Worm (Caenorhabditis elegans) whole organism, L3 larva: Measurements from ENCODE around the gene F02C12.1.
A peak's percentile ranks its signal among the peaks of the same experiment; 100 is the strongest.

Experiments
- R02D3.7 ChIP-seq: fragments of 150-350 bp; optimal IDR thresholded peaks from 2 replicates; lab custom pipeline; 2014; ENCODE audit warnings: missing biosample characterization, missing genetic modification characterization
- aly-2 ChIP-seq: fragments of 150-350 bp; optimal IDR thresholded peaks from 2 replicates; lab custom pipeline; 2014; ENCODE audit warnings: missing biosample characterization, missing genetic modification characterization
- elt-1 ChIP-seq: fragments of 150-350 bp; optimal IDR thresholded peaks from 2 replicates; lab custom pipeline; 2014; ENCODE audit warnings: missing biosample characterization, missing genetic modification characterization
- jun-1 ChIP-seq: fragments of 150-350 bp; optimal IDR thresholded peaks from 2 replicates; lab custom pipeline; 2014; ENCODE audit warnings: missing biosample characterization, missing genetic modification reagents, missing genetic modification characterization
- lsy-12 ChIP-seq: sonication (generic microtip); optimal IDR thresholded peaks from 2 replicates; lab custom pipeline; 2016; ENCODE audit warnings: mild to moderate bottlenecking, missing genetic modification characterization, missing compliant biosample characterization
- mdl-1 ChIP-seq: fragments of 150-350 bp; optimal IDR thresholded peaks from 2 replicates; lab custom pipeline; 2014; ENCODE audit warnings: missing biosample characterization, missing genetic modification characterization
- nhr-11 ChIP-seq: fragments of 150-350 bp; optimal IDR thresholded peaks from 2 replicates; lab custom pipeline; 2014; ENCODE audit warnings: missing biosample characterization, missing genetic modification characterization
- nhr-23 ChIP-seq: fragments of 150-350 bp; optimal IDR thresholded peaks from 2 replicates; lab custom pipeline; 2014; ENCODE audit warnings: missing biosample characterization, missing genetic modification reagents, missing genetic modification characterization
- nhr-237 ChIP-seq: fragments of 150-350 bp; optimal IDR thresholded peaks from 2 replicates; lab custom pipeline; 2014; ENCODE audit warnings: missing biosample characterization, missing genetic modification characterization
- nhr-43 ChIP-seq: sonication (generic microtip); optimal IDR thresholded peaks from 2 replicates; lab custom pipeline; 2016; ENCODE audit warnings: mild to moderate bottlenecking, missing genetic modification characterization, missing compliant biosample characterization; ENCODE audit not compliant: poor library complexity, severe bottlenecking
- snpc-4 ChIP-seq: fragments of 150-350 bp; optimal IDR thresholded peaks from 2 replicates; lab custom pipeline; 2014; ENCODE audit warnings: missing biosample characterization, missing genetic modification characterization
- unc-39 ChIP-seq: sonication (generic microtip); optimal IDR thresholded peaks from 4 replicates; lab custom pipeline; 2017; ENCODE audit warnings: missing biosample characterization, missing genetic modification characterization

DNA sequence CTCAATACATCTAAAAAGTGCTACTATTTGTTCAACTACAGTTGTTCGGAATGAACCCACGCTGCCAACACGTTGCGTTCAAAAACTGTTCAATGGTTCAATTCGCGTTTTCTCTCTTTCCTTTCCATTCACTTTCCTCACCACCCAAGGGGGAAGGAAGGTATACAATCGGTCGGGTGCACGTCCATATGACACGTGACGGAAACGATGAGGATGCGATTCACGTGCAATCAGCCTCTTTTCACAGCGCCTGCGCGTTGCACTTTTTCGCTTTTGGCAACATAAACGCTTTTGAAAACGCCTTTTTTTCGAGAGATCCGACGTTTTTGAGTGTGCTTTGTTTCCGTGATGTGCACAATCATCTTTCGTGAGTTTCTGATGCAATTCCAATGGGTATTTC, 43.3 kb upstream of the F02C12.1 start:
- TF ChIP-seq elt-1 (tag; lab: Kevin White, UChicago) (no peak), jun-1 (peak; percentile 93), snpc-4 (tag; lab: Kevin White, UChicago) (no peak), nhr-11 (tag; lab: Kevin White, UChicago) (peak; percentile 90), lsy-12 (peak; percentile 59), unc-39 (tag; lab: Kevin White, UChicago) (no peak), aly-2 (no peak), nhr-237 (tag; lab: Kevin White, UChicago) (no peak), R02D3.7 (tag; lab: Kevin White, UChicago) (peak; percentile 18), mdl-1 (tag; lab: Kevin White, UChicago) (peak; percentile 88), nhr-23 (tag; lab: Kevin White, UChicago) (peak; percentile 87), nhr-43 (tag; lab: Kevin White, UChicago) (peak; percentile 97)
